Fruit fly (Drosophila melanogaster) Kc167 (cell line): ENCODE data around the gene Rpp20.

ENCODE experiments used
- Myc ChIP-seq: fragments of >200 bp; optimal IDR thresholded peaks from 2 replicates; lab custom pipeline; 2017; ENCODE audit warnings: missing external identifiers
- Sin3A ChIP-seq: fragments of >200 bp; optimal IDR thresholded peaks from 2 replicates; lab custom pipeline; 2018; ENCODE audit warnings: missing external identifiers
- h ChIP-seq: fragments of >200 bp; optimal IDR thresholded peaks from 3 replicates; lab custom pipeline; 2018; ENCODE audit warnings: missing external identifiers
- insv ChIP-seq: fragments of >200 bp; optimal IDR thresholded peaks from 3 replicates; lab custom pipeline; 2018; ENCODE audit warnings: missing external identifiers
- psq ChIP-seq: fragments of >200 bp; optimal IDR thresholded peaks from 2 replicates; lab custom pipeline; 2017; ENCODE audit warnings: missing external identifiers
- ttk ChIP-seq: sonication (Bioruptor generic); optimal IDR thresholded peaks from 2 replicates; lab custom pipeline; 2017; ENCODE audit warnings: missing external identifiers

Gene Rpp20

dm6 chrX:19754705-19755403 lies 10.6 kb downstream of the Rpp20 start:
- TF ChIP-seq ttk (lab: Kevin White, UChicago) (no peak), insv (lab: Kevin White, UChicago) (no peak), h (lab: Kevin White, UChicago) (no peak), Myc (lab: Kevin White, UChicago) (no peak), psq (lab: Kevin White, UChicago) (no peak), Sin3A (lab: Kevin White, UChicago) (no peak)

dm6 chrX:19762167-19762566 lies 17.9 kb downstream of the Rpp20 start:
- TF ChIP-seq h (lab: Kevin White, UChicago) = no peak
- TF ChIP-seq ttk (lab: Kevin White, UChicago) = no peak
- TF ChIP-seq Myc (lab: Kevin White, UChicago) = no peak
- no peak for TF ChIP-seq Sin3A (lab: Kevin White, UChicago)
- no peak for TF ChIP-seq insv (lab: Kevin White, UChicago)
- no peak for TF ChIP-seq psq (lab: Kevin White, UChicago)

- TF ChIP-seq psq (lab: Kevin White, UChicago) (no peak), ttk (lab: Kevin White, UChicago) (no peak), h (lab: Kevin White, UChicago) (no peak), Sin3A (lab: Kevin White, UChicago) (no peak), insv (lab: Kevin White, UChicago) (no peak), Myc (lab: Kevin White, UChicago) (no peak)
Measured at dm6 chrX:19763440-19764002, 19.3 kb downstream of the Rpp20 start.

dm6 chrX:19764824-19765489 lies 20.7 kb downstream of the Rpp20 start, which contains the start of gene CG12702:
Gene CG12702 (minus strand): TSS chrX:19764874.
- no peak for TF ChIP-seq Sin3A (lab: Kevin White, UChicago)
- no peak for TF ChIP-seq h (lab: Kevin White, UChicago)
- TF ChIP-seq Myc (lab: Kevin White, UChicago) = no peak
- no peak for TF ChIP-seq psq (lab: Kevin White, UChicago)
- no peak for TF ChIP-seq insv (lab: Kevin White, UChicago)
- TF ChIP-seq ttk (lab: Kevin White, UChicago) = no peak

- TF ChIP-seq Myc (lab: Kevin White, UChicago) = no peak
- TF ChIP-seq insv (lab: Kevin White, UChicago) = no peak
- TF ChIP-seq ttk (lab: Kevin White, UChicago) = no peak
- no peak for TF ChIP-seq h (lab: Kevin White, UChicago)
- no peak for TF ChIP-seq Sin3A (lab: Kevin White, UChicago)
- no peak for TF ChIP-seq psq (lab: Kevin White, UChicago)
Measured at dm6 chrX:19765490-19766212, 21.4 kb downstream of the Rpp20 start.

dm6 chrX:19769821-19770519 lies 25.7 kb downstream of the Rpp20 start:
- TF ChIP-seq insv (lab: Kevin White, UChicago) (no peak), Sin3A (lab: Kevin White, UChicago) (no peak), Myc (lab: Kevin White, UChicago) (no peak), psq (lab: Kevin White, UChicago) (no peak), h (lab: Kevin White, UChicago) (no peak), ttk (lab: Kevin White, UChicago) (no peak)

dm6 chrX:19772002-19772622 lies 27.9 kb downstream of the Rpp20 start:
- TF ChIP-seq Myc (lab: Kevin White, UChicago) (no peak), h (lab: Kevin White, UChicago) (no peak), psq (lab: Kevin White, UChicago) (no peak), Sin3A (lab: Kevin White, UChicago) (no peak), ttk (lab: Kevin White, UChicago) (no peak), insv (lab: Kevin White, UChicago) (no peak)

- no peak for TF ChIP-seq Myc (lab: Kevin White, UChicago)
- TF ChIP-seq insv (lab: Kevin White, UChicago) = no peak
- TF ChIP-seq psq (lab: Kevin White, UChicago) = no peak
- TF ChIP-seq ttk (lab: Kevin White, UChicago) = no peak
- no peak for TF ChIP-seq Sin3A (lab: Kevin White, UChicago)
- no peak for TF ChIP-seq h (lab: Kevin White, UChicago)
Measured at dm6 chrX:19773734-19774702, 29.8 kb downstream of the Rpp20 start.
